Fruit fly (Drosophila melanogaster) whole organism, prepupa: ENCODE measurements around the gene CG33700.
A peak's percentile ranks its signal among the peaks of the same experiment; 100 is the strongest.

Experiments
- Blimp-1 ChIP-seq: fragments of 200-800 bp; sonication (Bioruptor generic); optimal IDR thresholded peaks from 3 replicates; lab custom pipeline; 2017; ENCODE audit warnings: missing biosample characterization, missing genetic modification characterization, mild to moderate bottlenecking, moderate library complexity, missing genetic modification reagents
- CG10631 ChIP-seq: fragments of 200-800 bp; sonication (Bioruptor generic); optimal IDR thresholded peaks from 2 replicates; lab custom pipeline; 2016; ENCODE audit warnings: missing biosample characterization, missing genetic modification characterization
- CG10669 ChIP-seq: fragments of 200-800 bp; sonication (Bioruptor generic); optimal IDR thresholded peaks from 3 replicates; lab custom pipeline; 2018; ENCODE audit warnings: missing biosample characterization, mild to moderate bottlenecking, missing genetic modification characterization, moderate library complexity
- CG11294 ChIP-seq: fragments of 200-800 bp; sonication (Bioruptor generic); IDR thresholded peaks from 2 replicates; pipeline ENCODE4 v1.3.6; 2022; ENCODE audit warnings: missing biosample characterization, missing genetic modification characterization
- CG11762 ChIP-seq: fragments of 200-800 bp; sonication (Bioruptor generic); optimal IDR thresholded peaks from 3 replicates; lab custom pipeline; 2016; ENCODE audit warnings: missing biosample characterization, missing genetic modification characterization; ENCODE audit not compliant: insufficient read depth
- CG11902 ChIP-seq: fragments of 200-800 bp; sonication (Bioruptor generic); optimal IDR thresholded peaks from 3 replicates; lab custom pipeline; 2016; ENCODE audit warnings: missing biosample characterization, missing genetic modification characterization
- CG1621 ChIP-seq: fragments of 200-800 bp; sonication (Bioruptor generic); optimal IDR thresholded peaks from 3 replicates; lab custom pipeline; 2018; ENCODE audit warnings: missing biosample characterization, mild to moderate bottlenecking, missing genetic modification characterization
- CG16779 ChIP-seq: fragments of 200-800 bp; sonication (Bioruptor generic); optimal IDR thresholded peaks from 3 replicates; lab custom pipeline; 2017; ENCODE audit warnings: missing biosample characterization, mild to moderate bottlenecking, missing genetic modification characterization
- CG3032 ChIP-seq: fragments of 200-800 bp; optimal IDR thresholded peaks from 2 replicates; lab custom pipeline; 2019; ENCODE audit warnings: missing biosample characterization, mild to moderate bottlenecking, missing genetic modification characterization, moderate library complexity
- CG31627 ChIP-seq: fragments of 200-800 bp; sonication (Bioruptor generic); optimal IDR thresholded peaks from 3 replicates; lab custom pipeline; 2016; ENCODE audit warnings: missing biosample characterization, missing genetic modification characterization
- CG34406 ChIP-seq: fragments of 200-800 bp; sonication (Bioruptor generic); optimal IDR thresholded peaks from 3 replicates; lab custom pipeline; 2016; ENCODE audit warnings: missing biosample characterization, missing genetic modification characterization
- CG3919 ChIP-seq: fragments of 200-800 bp; sonication (Bioruptor generic); optimal IDR thresholded peaks from 3 replicates; lab custom pipeline; 2016; ENCODE audit warnings: missing biosample characterization, missing genetic modification characterization
- CG6163 ChIP-seq: fragments of 200-800 bp; sonication (Bioruptor generic); IDR thresholded peaks from 3 replicates; pipeline ENCODE4 v1.3.6; 2022; ENCODE audit warnings: missing biosample characterization, missing genetic modification characterization
- CG7368 ChIP-seq: fragments of 200-800 bp; sonication (Bioruptor generic); optimal IDR thresholded peaks from 3 replicates; lab custom pipeline; 2016; ENCODE audit warnings: missing biosample characterization, missing genetic modification characterization
- CG8119 ChIP-seq: fragments of 200-800 bp; sonication (Bioruptor generic); IDR thresholded peaks from 3 replicates; pipeline ENCODE4 v1.3.6; 2022; ENCODE audit warnings: missing biosample characterization, missing genetic modification characterization
- CG8319 ChIP-seq: fragments of 200-800 bp; sonication (Bioruptor generic); optimal IDR thresholded peaks from 3 replicates; lab custom pipeline; 2016; ENCODE audit warnings: missing biosample characterization, missing genetic modification characterization
- CG8632 ChIP-seq: fragments of 200-800 bp; sonication (Bioruptor generic); optimal IDR thresholded peaks from 3 replicates; lab custom pipeline; 2016; ENCODE audit warnings: missing biosample characterization, missing genetic modification characterization
- CG9139 ChIP-seq: fragments of 200-800 bp; sonication (Bioruptor generic); optimal IDR thresholded peaks from 3 replicates; lab custom pipeline; 2017; ENCODE audit warnings: missing biosample characterization, mild to moderate bottlenecking, missing genetic modification characterization
- Eip75B ChIP-seq: fragments of 200-800 bp; sonication (Bioruptor generic); optimal IDR thresholded peaks from 3 replicates; lab custom pipeline; 2016; ENCODE audit warnings: missing biosample characterization, missing genetic modification characterization
- Eip78C ChIP-seq: fragments of 200-800 bp; sonication (Bioruptor generic); peaks from one replicate; lab custom pipeline; 2016; ENCODE audit warnings: missing biosample characterization, missing genetic modification characterization
- Eip93F ChIP-seq: fragments of 200-800 bp; sonication (Bioruptor generic); optimal IDR thresholded peaks from 2 replicates; lab custom pipeline; 2016; ENCODE audit warnings: missing biosample characterization, mild to moderate bottlenecking, missing genetic modification characterization
- Ets21C ChIP-seq: fragments of 200-800 bp; sonication (Bioruptor generic); optimal IDR thresholded peaks from 3 replicates; lab custom pipeline; 2016; ENCODE audit warnings: missing biosample characterization, missing genetic modification characterization
- Ets96B ChIP-seq: fragments of 200-800 bp; optimal IDR thresholded peaks from 2 replicates; lab custom pipeline; 2019; ENCODE audit warnings: missing biosample characterization, mild to moderate bottlenecking, missing genetic modification characterization, moderate library complexity
- Gug ChIP-seq: fragments of 200-800 bp; sonication (Bioruptor generic); IDR thresholded peaks from 2 replicates; pipeline ENCODE4 v1.3.6; 2022; ENCODE audit warnings: missing biosample characterization, missing genetic modification characterization
- Hr38 ChIP-seq: sonication (Bioruptor generic); optimal IDR thresholded peaks from 2 replicates; lab custom pipeline; 2016; ENCODE audit warnings: missing biosample characterization, missing genetic modification characterization
- Hr39 ChIP-seq: fragments of 200-800 bp; sonication (Bioruptor generic); optimal IDR thresholded peaks from 2 replicates; lab custom pipeline; 2016; ENCODE audit warnings: missing biosample characterization, missing genetic modification characterization
- Hr4 ChIP-seq: fragments of 200-800 bp; sonication (Bioruptor generic); optimal IDR thresholded peaks from 3 replicates; lab custom pipeline; 2016; ENCODE audit warnings: missing biosample characterization, missing genetic modification characterization
- Lpt ChIP-seq: fragments of 200-800 bp; sonication (Bioruptor generic); optimal IDR thresholded peaks from 3 replicates; lab custom pipeline; 2016; ENCODE audit warnings: missing biosample characterization, missing genetic modification characterization
- Met ChIP-seq: fragments of 200-800 bp; sonication (Bioruptor generic); optimal IDR thresholded peaks from 3 replicates; lab custom pipeline; 2016; ENCODE audit warnings: missing biosample characterization, missing genetic modification characterization
- Smox ChIP-seq: fragments of 200-800 bp; sonication (Bioruptor generic); optimal IDR thresholded peaks from 3 replicates; lab custom pipeline; 2016; ENCODE audit warnings: missing biosample characterization, missing genetic modification characterization
- Sox14 ChIP-seq: fragments of 200-800 bp; sonication (Bioruptor generic); optimal IDR thresholded peaks from 3 replicates; lab custom pipeline; 2016; ENCODE audit warnings: missing biosample characterization, missing genetic modification characterization
- Sox15 ChIP-seq: fragments of 200-800 bp; sonication (Bioruptor generic); optimal IDR thresholded peaks from 3 replicates; lab custom pipeline; 2016; ENCODE audit warnings: missing biosample characterization, missing genetic modification characterization
- achi ChIP-seq: fragments of 200-800 bp; sonication (Bioruptor generic); optimal IDR thresholded peaks from 3 replicates; lab custom pipeline; 2016; ENCODE audit warnings: missing biosample characterization, missing genetic modification characterization
- acj6 ChIP-seq: fragments of 200-800 bp; sonication (Bioruptor generic); optimal IDR thresholded peaks from 3 replicates; lab custom pipeline; 2016; ENCODE audit warnings: missing biosample characterization, missing genetic modification characterization
- cyc ChIP-seq: fragments of 200-800 bp; sonication (Bioruptor generic); optimal IDR thresholded peaks from 3 replicates; lab custom pipeline; 2016; ENCODE audit warnings: missing biosample characterization, missing genetic modification characterization
- eg ChIP-seq: fragments of 200-800 bp; sonication (Bioruptor generic); IDR thresholded peaks from 3 replicates; pipeline ENCODE4 v1.3.6; 2022; ENCODE audit warnings: missing biosample characterization, missing genetic modification characterization
- esn ChIP-seq: fragments of 200-800 bp; sonication (Bioruptor generic); optimal IDR thresholded peaks from 2 replicates; lab custom pipeline; 2016; ENCODE audit warnings: missing biosample characterization, mild to moderate bottlenecking, missing genetic modification characterization, moderate library complexity
- fd59A ChIP-seq: fragments of 200-800 bp; sonication (Bioruptor generic); optimal IDR thresholded peaks from 2 replicates; lab custom pipeline; 2017; ENCODE audit warnings: missing biosample characterization, mild to moderate bottlenecking, missing genetic modification characterization, missing genetic modification reagents
- fkh ChIP-seq: fragments of 200-800 bp; sonication (Bioruptor generic); optimal IDR thresholded peaks from 3 replicates; lab custom pipeline; 2017; ENCODE audit warnings: missing biosample characterization, mild to moderate bottlenecking, missing genetic modification characterization, moderate library complexity
- net ChIP-seq: fragments of 200-800 bp; sonication (Bioruptor generic); optimal IDR thresholded peaks from 3 replicates; lab custom pipeline; 2016; ENCODE audit warnings: missing biosample characterization, missing genetic modification characterization
- pdm3 ChIP-seq: fragments of 200-800 bp; sonication (Bioruptor generic); optimal IDR thresholded peaks from 3 replicates; lab custom pipeline; 2016; ENCODE audit warnings: missing biosample characterization, missing genetic modification characterization
- salr ChIP-seq, 2 experiments: fragments of 200-800 bp; sonication (Bioruptor generic); optimal IDR thresholded peaks; 3 replicates each; lab custom pipeline; 2016 to 2018; ENCODE audit warnings: missing biosample characterization in 2 of 2, missing genetic modification characterization in 2 of 2, mild to moderate bottlenecking in 1 of 2
- spab ChIP-seq: fragments of 200-800 bp; sonication (Bioruptor generic); optimal IDR thresholded peaks from 2 replicates; lab custom pipeline; 2017; ENCODE audit warnings: missing biosample characterization, mild to moderate bottlenecking, missing genetic modification characterization, missing genetic modification reagents
- ss ChIP-seq, 2 experiments: fragments of 200-800 bp; sonication (Bioruptor generic); optimal IDR thresholded peaks; 2 replicates in 1 of 2; 3 replicates in 1 of 2; lab custom pipeline; 2017 to 2018; ENCODE audit warnings: mild to moderate bottlenecking in 2 of 2, missing biosample characterization in 2 of 2, missing genetic modification characterization in 2 of 2, moderate library complexity in 1 of 2
- svp ChIP-seq: fragments of 200-800 bp; sonication (Bioruptor generic); peaks from one replicate; lab custom pipeline; 2016; ENCODE audit warnings: missing biosample characterization, missing genetic modification characterization
- vri ChIP-seq: fragments of 200-800 bp; sonication (Bioruptor generic); optimal IDR thresholded peaks from 3 replicates; lab custom pipeline; 2016; ENCODE audit warnings: missing biosample characterization, mild to moderate bottlenecking, missing genetic modification characterization

The CG33700 gene

dm6 chr3L:9552190-9552809 lies 27.0 kb upstream of the CG33700 start (continued):
- TF ChIP-seq net (no peak), Gug (GFP tag; lab: Robert Waterston, UW) (peak; percentile 49; the same call in 1 of the 2 replicates), CG8119 (GFP tag; lab: Robert Waterston, UW) (no peak), acj6 (GFP tag; lab: Kevin White, UChicago) (no peak), salr (GFP tag; optimal IDR thresholded peaks at IDR 0.05; lab: Kevin White, UChicago) (no peak), CG16779 (tag; lab: Kevin White, UChicago) (no peak), Smox (GFP tag; lab: Kevin White, UChicago) (no peak), CG11902 (GFP tag; lab: Kevin White, UChicago) (no peak), Eip93F (no peak), pdm3 (GFP tag; lab: Kevin White, UChicago) (no peak), fkh (GFP tag; lab: Kevin White, UChicago) (peak; percentile 19), Hr4 (GFP tag; lab: Kevin White, UChicago) (peak; percentile 4), Met (GFP tag; lab: Kevin White, UChicago) (no peak)

- TF ChIP-seq Blimp-1 (GFP tag; lab: Kevin White, UChicago) (no peak), eg (no peak), Eip75B (GFP tag; lab: Kevin White, UChicago) (peak; percentile 37), cyc (no peak), CG11902 (GFP tag; lab: Kevin White, UChicago) (no peak), fd59A (GFP tag; lab: Kevin White, UChicago) (no peak), Ets21C (GFP tag; lab: Kevin White, UChicago) (no peak), CG16779 (tag; lab: Kevin White, UChicago) (peak; percentile 24), CG10669 (GFP tag; lab: Kevin White, UChicago) (peak; percentile 35), CG11762 (GFP tag; lab: Kevin White, UChicago) (peak; percentile 31), CG34406 (GFP tag; lab: Kevin White, UChicago) (peak; percentile 58), Eip93F (no peak), fkh (GFP tag; lab: Kevin White, UChicago) (no peak), Sox15 (no peak), Hr4 (GFP tag; lab: Kevin White, UChicago) (no peak), vri (GFP tag; lab: Kevin White, UChicago) (no peak), CG9139 (GFP tag; lab: Kevin White, UChicago) (peak; percentile 75), Lpt (GFP tag; lab: Kevin White, UChicago) (peak; percentile 14), esn (GFP tag; lab: Kevin White, UChicago) (no peak), acj6 (GFP tag; lab: Kevin White, UChicago) (no peak), CG3032 (tag; lab: Kevin White, UChicago) (peak; percentile 28), CG10631 (GFP tag; lab: Kevin White, UChicago) (no peak), Met (GFP tag; lab: Kevin White, UChicago) (no peak), ss (GFP tag; optimal IDR thresholded peaks at IDR 0.05; lab: Kevin White, UChicago) (peak; percentile 79 to 82), CG11294 (GFP tag; lab: Robert Waterston, UW) (no peak), salr (GFP tag; optimal IDR thresholded peaks at IDR 0.05; lab: Kevin White, UChicago) (no peak), CG3919 (GFP tag; lab: Kevin White, UChicago) (peak; percentile 49), CG7368 (peak; percentile 41), Sox14 (GFP tag; lab: Kevin White, UChicago) (peak; percentile 45), achi (GFP tag; lab: Kevin White, UChicago) (peak; percentile 25), CG6163 (GFP tag; lab: Robert Waterston, UW) (peak; percentile 75; the same call in 2 of the 3 replicates), Hr38 (no peak), svp (GFP tag; lab: Kevin White, UChicago) (peak; percentile 90), Eip78C (GFP tag; lab: Kevin White, UChicago) (peak; percentile 88), CG1621 (tag; lab: Kevin White, UChicago) (peak; percentile 53), CG8319 (GFP tag; lab: Kevin White, UChicago) (no peak), spab (GFP tag; lab: Kevin White, UChicago) (peak; percentile 58), Smox (GFP tag; lab: Kevin White, UChicago) (no peak), Hr39 (GFP tag; lab: Kevin White, UChicago) (no peak), net (peak; percentile 20), CG31627 (GFP tag; lab: Kevin White, UChicago) (no peak), Ets96B (peak; percentile 27), CG8632 (GFP tag; lab: Kevin White, UChicago) (peak; percentile 59)
These were observed 25.7 kb upstream of the CG33700 start for dm6 chr3L:9550873-9551580.
